Worm (Caenorhabditis elegans) whole organism, mixed stage, embryonic: ENCODE data around the gene fbxa-6.

Experiments used
- drap-1 ChIP-seq: fragments of 200-800 bp; sonication (Bioruptor generic); optimal IDR thresholded peaks from 3 replicates; lab custom pipeline; 2018; ENCODE audit warnings: mild to moderate bottlenecking, missing genetic modification characterization, missing compliant biosample characterization
- elt-3 ChIP-seq: fragments of 150-350 bp; optimal IDR thresholded peaks from 2 replicates; lab custom pipeline; 2014; ENCODE audit warnings: missing biosample characterization, missing genetic modification characterization
- nhr-76 ChIP-seq: sonication (generic microtip); optimal IDR thresholded peaks from 2 replicates; lab custom pipeline; 2017; ENCODE audit warnings: missing biosample characterization, missing genetic modification characterization
- ztf-11 ChIP-seq: fragments of 150-350 bp; optimal IDR thresholded peaks from 2 replicates; lab custom pipeline; 2014; ENCODE audit warnings: missing biosample characterization, missing genetic modification characterization

- TF ChIP-seq ztf-11 (tag; lab: Kevin White, UChicago) (no peak), nhr-76 (no peak), drap-1 (GFP tag; lab: Kevin White, UChicago) (no peak), elt-3 (tag; lab: Kevin White, UChicago) (no peak)
Measured at ce11 chrIII:38117-38516, 35.2 kb upstream of the fbxa-6 start, which contains the start of gene clp-10.
